Worm (Caenorhabditis elegans) whole organism, early embryonic: ENCODE measurements around the gene K06A4.6.

Experiments used
- B0310.2 ChIP-seq: sonication (generic microtip); optimal IDR thresholded peaks from 2 replicates; lab custom pipeline; 2016; ENCODE audit warnings: mild to moderate bottlenecking, missing genetic modification characterization, missing compliant biosample characterization
- ama-1 ChIP-seq: fragments of 150-350 bp; optimal IDR thresholded peaks from 2 replicates; lab custom pipeline; 2014
- ceh-13 ChIP-seq: fragments of 200-800 bp; sonication (Bioruptor generic); optimal IDR thresholded peaks from 2 replicates; lab custom pipeline; 2018; ENCODE audit warnings: mild to moderate bottlenecking, missing genetic modification characterization, missing compliant biosample characterization
- hmbx-1 ChIP-seq: sonication (generic microtip); optimal IDR thresholded peaks from 2 replicates; lab custom pipeline; 2016; ENCODE audit warnings: mild to moderate bottlenecking, missing genetic modification characterization, missing compliant biosample characterization
- sea-1 ChIP-seq: fragments of 200-800 bp; sonication (Bioruptor generic); conservative IDR thresholded peaks from 2 replicates; pipeline ENCODE4 v1.3.6; 2022; ENCODE audit warnings: missing genetic modification characterization, missing compliant biosample characterization
- tbx-11 ChIP-seq: fragments of 200-800 bp; sonication (Bioruptor generic); IDR thresholded peaks from 2 replicates; pipeline ENCODE4 v1.3.6; 2022; ENCODE audit warnings: missing genetic modification characterization, missing compliant biosample characterization
- tbx-37 ChIP-seq: fragments of 200-800 bp; sonication (Bioruptor generic); conservative IDR thresholded peaks from 2 replicates; pipeline ENCODE4 v1.3.6; 2022; ENCODE audit warnings: missing genetic modification reagents, missing genetic modification characterization, missing compliant biosample characterization
- tra-4 ChIP-seq: sonication (generic microtip); optimal IDR thresholded peaks from 2 replicates; lab custom pipeline; 2017; ENCODE audit warnings: missing genetic modification characterization, missing compliant biosample characterization

DNA sequence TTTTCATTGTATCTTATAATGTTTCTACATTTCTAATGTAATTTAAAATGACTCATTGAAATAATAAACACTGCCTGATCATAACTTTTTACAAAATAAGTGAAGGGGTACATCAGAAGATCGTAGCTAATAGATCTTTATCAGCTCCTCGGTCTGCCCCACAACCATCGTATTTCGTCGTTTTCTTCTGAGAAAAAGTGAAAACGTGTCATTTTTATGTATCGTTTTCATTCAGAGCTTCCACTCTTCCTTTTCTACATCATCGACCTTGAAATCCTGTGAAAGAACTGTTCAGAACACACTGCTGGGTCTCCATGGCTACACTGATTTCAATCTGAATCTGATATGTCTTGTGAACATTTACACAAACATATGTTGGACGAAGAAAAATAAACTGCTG lies 18.8 kb upstream of the K06A4.6 start:
- TF ChIP-seq ama-1 = no peak
- no peak for TF ChIP-seq tbx-37 (GFP tag; lab: Robert Waterston, UW)
- no peak for TF ChIP-seq tra-4 (tag; lab: Kevin White, UChicago)
- TF ChIP-seq hmbx-1 (tag; lab: Kevin White, UChicago) = no peak
- TF ChIP-seq sea-1 (GFP tag; lab: Robert Waterston, UW) = no peak
- no peak for TF ChIP-seq tbx-11 (GFP tag; lab: Robert Waterston, UW)
- no peak for TF ChIP-seq ceh-13
- no peak for TF ChIP-seq B0310.2 (tag; lab: Kevin White, UChicago)
